Worm (Caenorhabditis elegans) whole organism, L1 larva: Measurements from ENCODE around the gene str-134.

ENCODE experiments used
- F16B12.6 ChIP-seq: fragments of 150-350 bp; optimal IDR thresholded peaks from 2 replicates; lab custom pipeline; 2014; ENCODE audit warnings: missing biosample characterization, missing genetic modification characterization
- ceh-82 ChIP-seq, 3 experiments: fragments of 150-350 bp in 1 of 3; sonication (generic microtip) in 2 of 3; optimal IDR thresholded peaks; 2 replicates each; lab custom pipeline; 2014 to 2017; ENCODE audit warnings: missing biosample characterization in 3 of 3, missing genetic modification characterization in 3 of 3
- lin-13 ChIP-seq: fragments of 150-350 bp; optimal IDR thresholded peaks from 2 replicates; lab custom pipeline; 2014; ENCODE audit warnings: missing biosample characterization, missing genetic modification reagents, missing genetic modification characterization
- nhr-237 ChIP-seq: fragments of 150-350 bp; optimal IDR thresholded peaks from 2 replicates; lab custom pipeline; 2014; ENCODE audit warnings: missing biosample characterization, missing genetic modification characterization
- unc-130 ChIP-seq: fragments of 150-350 bp; optimal IDR thresholded peaks from 2 replicates; lab custom pipeline; 2017; ENCODE audit warnings: missing biosample characterization, missing genetic modification characterization, inconsistent platforms
- unc-62 ChIP-seq: fragments of 150-350 bp; optimal IDR thresholded peaks from 2 replicates; lab custom pipeline; 2014; ENCODE audit warnings: missing biosample characterization, missing genetic modification reagents, missing genetic modification characterization
- ztf-11 ChIP-seq, 2 experiments: sonication (generic microtip); optimal IDR thresholded peaks; 2 replicates each; lab custom pipeline; 2016 to 2017; ENCODE audit warnings: missing genetic modification characterization in 2 of 2, missing biosample characterization in 1 of 2, missing compliant biosample characterization in 1 of 2

- TF ChIP-seq unc-62 (GFP tag; lab: Kevin White, UChicago) (no peak), lin-13 (GFP tag; lab: Kevin White, UChicago) (no peak), ztf-11 (tag; optimal IDR thresholded peaks at IDR 0.05; lab: Kevin White, UChicago) (no peak), unc-130 (tag; lab: Kevin White, UChicago) (no peak), F16B12.6 (tag; lab: Kevin White, UChicago) (no peak), ceh-82 (tag; optimal IDR thresholded peaks at IDR 0.05; lab: Kevin White, UChicago) (no peak), nhr-237 (tag; lab: Kevin White, UChicago) (no peak)
Measured at ce11 chrV:778339-778738, 34.9 kb downstream of the str-134 start, which contains the start of gene srbc-59.
